Worm (Caenorhabditis elegans): ENCODE results near the gene ZK1248.15.

The ZK1248.15 gene

ce11 chrII:5838453-5838852 lies at the start of gene ZK1248.15:
TSS of gene ZK1248.15 (minus strand) at chrII:5838553.
- no peak for TF ChIP-seq ZK546.5 (tag; optimal IDR thresholded peaks at IDR 0.05)
- no peak for TF ChIP-seq aly-2 (tag; optimal IDR thresholded peaks at IDR 0.05)
- TF ChIP-seq lsy-2 (tag; optimal IDR thresholded peaks at IDR 0.05) = no peak
- no peak for TF ChIP-seq nhr-23 (tag; optimal IDR thresholded peaks at IDR 0.05)
- TF ChIP-seq F13H6.1 (tag; optimal IDR thresholded peaks at IDR 0.05) = no peak
- no peak for TF ChIP-seq nhr-11 (tag; optimal IDR thresholded peaks at IDR 0.05)

DNA sequence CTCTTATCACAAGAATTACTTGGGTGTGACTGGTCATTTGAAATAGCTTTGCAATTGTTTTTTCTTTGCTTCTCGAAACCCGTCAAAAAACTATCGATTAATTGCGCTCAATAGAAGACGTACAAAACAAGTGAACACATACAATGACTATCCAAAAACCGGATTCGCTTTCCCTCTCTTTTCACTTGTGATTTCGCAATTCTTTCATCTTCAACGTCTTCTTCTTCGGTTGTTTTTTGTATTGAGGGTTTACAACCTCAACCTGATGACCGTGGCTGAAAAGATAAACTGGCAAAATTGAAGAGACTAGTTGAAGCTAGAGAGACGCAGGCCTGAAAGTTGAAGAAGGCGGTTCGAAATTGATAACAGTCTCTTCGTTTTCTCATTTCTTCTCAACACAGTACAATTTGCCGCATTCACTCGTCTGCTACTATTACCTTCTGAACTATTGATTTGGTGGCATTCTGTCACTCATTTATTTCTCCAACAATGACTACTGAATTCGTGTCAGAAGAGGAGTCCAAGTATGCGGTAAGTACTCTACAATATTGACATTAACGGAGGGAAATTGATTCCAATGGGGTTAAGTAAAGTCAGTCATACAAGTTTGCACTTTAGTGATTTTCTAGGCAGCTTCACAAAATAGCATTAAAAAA lies 47.7 kb upstream of the ZK1248.15 start:
- TF ChIP-seq nhr-77 (tag; optimal IDR thresholded peaks at IDR 0.05) = no peak
- TF ChIP-seq sem-4 (tag; optimal IDR thresholded peaks at IDR 0.05) = no peak
- TF ChIP-seq F13H6.1 (tag; optimal IDR thresholded peaks at IDR 0.05) = peak; percentile 18
- TF ChIP-seq ztf-1 (GFP tag; conservative IDR thresholded peaks at IDR 0.05) = no peak
- no peak for TF ChIP-seq skn-1 (tag; optimal IDR thresholded peaks at IDR 0.05)
- no peak for TF ChIP-seq gmeb-1 (tag; optimal IDR thresholded peaks at IDR 0.05)
- TF ChIP-seq lin-11 (tag; optimal IDR thresholded peaks at IDR 0.05) = no peak
- peak; percentile 9 for TF ChIP-seq C34F6.9 (tag; optimal IDR thresholded peaks at IDR 0.05)
- TF ChIP-seq nhr-6 (tag; optimal IDR thresholded peaks at IDR 0.05) = peak; percentile 27
- TF ChIP-seq ama-1 (optimal IDR thresholded peaks at IDR 0.05) = no peak
- no peak for TF ChIP-seq mbf-1 (tag; optimal IDR thresholded peaks at IDR 0.05)
- TF ChIP-seq elt-3 (tag; optimal IDR thresholded peaks at IDR 0.05) = no peak
- TF ChIP-seq ztf-4 (tag; optimal IDR thresholded peaks at IDR 0.05) = peak; percentile 2
- TF ChIP-seq unc-55 (GFP tag; optimal IDR thresholded peaks at IDR 0.05) = no peak
- TF ChIP-seq aly-2 (tag; optimal IDR thresholded peaks at IDR 0.05) = no peak
- TF ChIP-seq nhr-25 (tag; optimal IDR thresholded peaks at IDR 0.05) = peak; percentile 91
- TF ChIP-seq egl-27 (tag; optimal IDR thresholded peaks at IDR 0.05) = no peak
- TF ChIP-seq nhr-10 (tag; optimal IDR thresholded peaks at IDR 0.05) = no peak
- no peak for TF ChIP-seq ztf-11 (tag; optimal IDR thresholded peaks at IDR 0.05)
- no peak for TF ChIP-seq ZK546.5 (tag; optimal IDR thresholded peaks at IDR 0.05)
- TF ChIP-seq elt-1 (tag; optimal IDR thresholded peaks at IDR 0.05) = no peak
- peak; percentile 52 for TF ChIP-seq nhr-21 (tag; optimal IDR thresholded peaks at IDR 0.05)
- TF ChIP-seq nhr-23 (tag; optimal IDR thresholded peaks at IDR 0.05) = no peak
- TF ChIP-seq sma-9 (GFP tag; optimal IDR thresholded peaks at IDR 0.05) = no peak
- TF ChIP-seq sma-9 (tag; optimal IDR thresholded peaks at IDR 0.05) = no peak
- no peak for TF ChIP-seq unc-62 (GFP tag; optimal IDR thresholded peaks at IDR 0.05)
- no peak for TF ChIP-seq Y55F3AM.14 (GFP tag; optimal IDR thresholded peaks at IDR 0.05)
- TF ChIP-seq ceh-82 (tag; optimal IDR thresholded peaks at IDR 0.05) = no peak
- no peak for TF ChIP-seq dmd-4 (tag; optimal IDR thresholded peaks at IDR 0.05)
- no peak for TF ChIP-seq nhr-12 (tag; optimal IDR thresholded peaks at IDR 0.05)
- TF ChIP-seq nhr-11 (tag; optimal IDR thresholded peaks at IDR 0.05) = no peak
- TF ChIP-seq nhr-129 (tag; optimal IDR thresholded peaks at IDR 0.05) = peak; percentile 31
- TF ChIP-seq snpc-4 (tag; optimal IDR thresholded peaks at IDR 0.05) = no peak
- TF ChIP-seq unc-39 (tag; optimal IDR thresholded peaks at IDR 0.05) = no peak
- TF ChIP-seq zag-1 (tag; optimal IDR thresholded peaks at IDR 0.05) = no peak
- no peak for TF ChIP-seq mab-5 (tag; optimal IDR thresholded peaks at IDR 0.05)
- no peak for TF ChIP-seq R02D3.7 (tag; optimal IDR thresholded peaks at IDR 0.05)
- no peak for TF ChIP-seq alr-1 (tag; optimal IDR thresholded peaks at IDR 0.05)
- TF ChIP-seq lin-39 (tag; optimal IDR thresholded peaks at IDR 0.05) = no peak
- TF ChIP-seq peb-1 (tag; optimal IDR thresholded peaks at IDR 0.05) = no peak
- peak in 1 of 2 experiments; percentile 27 for TF ChIP-seq lsy-2 (tag; optimal IDR thresholded peaks at IDR 0.05)
- TF ChIP-seq fos-1 (tag; optimal IDR thresholded peaks at IDR 0.05) = peak; percentile 40
- TF ChIP-seq sma-3 (GFP tag; optimal IDR thresholded peaks at IDR 0.05) = peak; percentile 18
- no peak for TF ChIP-seq lin-13 (GFP tag; optimal IDR thresholded peaks at IDR 0.05)
- TF ChIP-seq blmp-1 (tag; optimal IDR thresholded peaks at IDR 0.05; ENCODE audit: insufficient read depth) = peak; percentile 94
- TF ChIP-seq ceh-16 (tag; optimal IDR thresholded peaks at IDR 0.05) = no peak
- no peak for TF ChIP-seq nhr-237 (tag; optimal IDR thresholded peaks at IDR 0.05)
- no peak for TF ChIP-seq mdl-1 (tag; optimal IDR thresholded peaks at IDR 0.05)
- TF ChIP-seq crh-2 (tag; optimal IDR thresholded peaks at IDR 0.05) = peak; percentile 55
